Worm (Caenorhabditis elegans): ENCODE measurements around the gene H43I07.1.
A peak's percentile ranks its signal among the peaks of the same experiment; 100 is the strongest.

Gene H43I07.1

ce11 chrV:4236118-4236517 lies 31.6 kb downstream of the H43I07.1 start, which contains the start of gene nlp-13:
TSS of gene nlp-13 (plus strand) at chrV:4236418.
- TF ChIP-seq lim-7 (GFP tag; IDR thresholded peaks at IDR 0.05): no peak
- no peak for TF ChIP-seq nhr-25 (tag; optimal IDR thresholded peaks at IDR 0.05; ENCODE audit: borderline replicate concordance, insufficient read depth)
- no peak for TF ChIP-seq fkh-10 (GFP tag; optimal IDR thresholded peaks at IDR 0.05)
- TF ChIP-seq daf-8 (GFP tag; IDR thresholded peaks at IDR 0.05): no peak
- TF ChIP-seq jun-1 (tag; optimal IDR thresholded peaks at IDR 0.05): no peak
- TF ChIP-seq mep-1 (tag; optimal IDR thresholded peaks at IDR 0.05): no peak
- no peak for TF ChIP-seq lin-15B (tag; optimal IDR thresholded peaks at IDR 0.05)
- no peak for TF ChIP-seq php-3 (GFP tag; IDR thresholded peaks at IDR 0.05)
- no peak for TF ChIP-seq Y105C5A.15 (GFP tag; IDR thresholded peaks at IDR 0.05)
- no peak for TF ChIP-seq F37D6.2 (tag; optimal IDR thresholded peaks at IDR 0.05)
- no peak for TF ChIP-seq ama-1 (optimal IDR thresholded peaks at IDR 0.05)
- no peak for TF ChIP-seq tag-97 (GFP tag; IDR thresholded peaks at IDR 0.05)
- no peak for TF ChIP-seq hlh-30 (tag; optimal IDR thresholded peaks at IDR 0.05; ENCODE audit: insufficient read depth)
- TF ChIP-seq madf-5 (GFP tag; IDR thresholded peaks at IDR 0.05): no peak
- no peak for TF ChIP-seq nhr-77 (tag; optimal IDR thresholded peaks at IDR 0.05)
- no peak for TF ChIP-seq nhr-28 (tag; optimal IDR thresholded peaks at IDR 0.05)
- no peak for TF ChIP-seq ceh-32 (tag; optimal IDR thresholded peaks at IDR 0.05; ENCODE audit: poor library complexity)

ce11 chrV:4240292-4240691 lies 35.8 kb downstream of the H43I07.1 start, which contains the start of gene srh-204:
TSS of gene srh-204 (minus strand) at chrV:4240392.
- TF ChIP-seq ceh-20 (GFP tag; IDR thresholded peaks at IDR 0.05): no peak
- no peak for TF ChIP-seq F26F4.8 (GFP tag; conservative IDR thresholded peaks at IDR 0.05)
- TF ChIP-seq aha-1 (tag): peak; percentile 86
- TF ChIP-seq rbr-2 (tag; optimal IDR thresholded peaks at IDR 0.05): no peak
- no peak for TF ChIP-seq nhr-76 (tag; optimal IDR thresholded peaks at IDR 0.05)
- no peak for TF ChIP-seq dmd-6 (GFP tag; IDR thresholded peaks at IDR 0.05)
- TF ChIP-seq nhr-48 (tag; optimal IDR thresholded peaks at IDR 0.05): no peak

- peak in 1 of 2 experiments; percentile 91 for TF ChIP-seq unc-62 (GFP tag; optimal IDR thresholded peaks at IDR 0.05 in 1 of 2)
- TF ChIP-seq unc-62 (tag; optimal IDR thresholded peaks at IDR 0.05): no peak
- TF ChIP-seq mep-1 (tag; optimal IDR thresholded peaks at IDR 0.05): no peak
Measured at ce11 chrV:4241555-4241954, 37.0 kb downstream of the H43I07.1 start.

ce11 chrV:4242431-4242830 lies 37.9 kb downstream of the H43I07.1 start, which contains the start of gene srt-12:
TSS of gene srt-12 (minus strand) at chrV:4242531.
- TF ChIP-seq ceh-32 (tag; optimal IDR thresholded peaks at IDR 0.05; ENCODE audit: poor library complexity): no peak
- TF ChIP-seq ztf-11 (tag; optimal IDR thresholded peaks at IDR 0.05): no peak

ce11 chrV:4248359-4248758 lies 43.8 kb downstream of the H43I07.1 start:
- TF ChIP-seq lin-29 (GFP tag; IDR thresholded peaks at IDR 0.05) (no peak), arid-1 (GFP tag; conservative IDR thresholded peaks at IDR 0.05) (no peak), nhr-41 (GFP tag; IDR thresholded peaks at IDR 0.05) (no peak), F37D6.2 (tag; optimal IDR thresholded peaks at IDR 0.05) (no peak), F10B5.3 (tag; optimal IDR thresholded peaks at IDR 0.05) (no peak), dmd-8 (GFP tag; IDR thresholded peaks at IDR 0.05) (no peak), php-3 (GFP tag; IDR thresholded peaks at IDR 0.05) (no peak), D1046.2 (GFP tag; IDR thresholded peaks at IDR 0.05) (no peak), nhr-76 (tag; optimal IDR thresholded peaks at IDR 0.05) (no peak), aha-1 (tag) (no peak), ama-1 (optimal IDR thresholded peaks at IDR 0.05) (no peak), rbr-2 (tag; optimal IDR thresholded peaks at IDR 0.05) (no peak), ceh-28 (tag; optimal IDR thresholded peaks at IDR 0.05) (no peak), mes-2 (tag; optimal IDR thresholded peaks at IDR 0.05; ENCODE audit: poor library complexity, severe bottlenecking) (no peak), lin-38 (GFP tag; IDR thresholded peaks at IDR 0.05) (no peak), egl-43 (GFP tag; IDR thresholded peaks at IDR 0.05) (no peak), daf-12 (tag; optimal IDR thresholded peaks at IDR 0.05) (no peak), F49E8.2 (tag; optimal IDR thresholded peaks at IDR 0.05; ENCODE audit: borderline replicate concordance) (no peak), ceh-44 (GFP tag; IDR thresholded peaks at IDR 0.05) (no peak), unc-62 (GFP tag; optimal IDR thresholded peaks at IDR 0.05 in 1 of 2) (no peak), unc-62 (tag; optimal IDR thresholded peaks at IDR 0.05) (no peak)
